Worm (Caenorhabditis elegans): ENCODE results near the gene taf-2.

DNA sequence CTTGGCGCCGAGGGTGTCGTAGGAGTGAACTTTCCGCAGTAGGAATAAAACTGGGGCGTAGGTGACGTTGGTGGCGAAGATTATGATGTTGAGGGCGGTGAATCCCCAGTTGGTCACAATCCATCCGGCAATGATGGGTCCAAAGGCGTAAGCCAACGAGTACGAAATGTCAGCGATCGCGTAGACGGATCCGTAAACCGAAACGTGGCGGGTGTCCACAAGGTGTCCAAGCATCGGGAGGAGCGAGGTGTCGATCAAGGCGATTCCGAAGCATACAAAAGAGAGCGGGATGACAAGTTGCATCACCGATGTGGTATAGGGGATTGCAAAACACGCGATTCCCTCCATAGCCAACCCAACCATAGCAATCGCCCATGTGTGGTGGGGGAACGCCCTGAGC, 25.3 kb upstream of the taf-2 start:
- TF ChIP-seq ceh-9 (tag; optimal IDR thresholded peaks at IDR 0.05) = no peak
- TF ChIP-seq ama-1 (optimal IDR thresholded peaks at IDR 0.05) = no peak
- TF ChIP-seq ceh-45 (GFP tag; IDR thresholded peaks at IDR 0.05) = no peak
- no peak for TF ChIP-seq pat-9 (tag; optimal IDR thresholded peaks at IDR 0.05)
- TF ChIP-seq hlh-30 (tag; optimal IDR thresholded peaks at IDR 0.05; ENCODE audit: insufficient read depth) = no peak
- no peak for TF ChIP-seq gmeb-2 (tag; optimal IDR thresholded peaks at IDR 0.05)
- no peak for TF ChIP-seq ets-4 (tag; optimal IDR thresholded peaks at IDR 0.05)
